Fruit fly (Drosophila melanogaster): ENCODE results near the gene AMPKalpha.

The AMPKalpha gene

dm6 chrX:1388148-1388703, 12.9 kb downstream of the AMPKalpha start (continued):
- no peak for TF ChIP-seq fd85E (GFP tag; optimal IDR thresholded peaks at IDR 0.05)
- no peak for TF ChIP-seq Ets21C (GFP tag; optimal IDR thresholded peaks at IDR 0.05)
- TF ChIP-seq CG6163 (GFP tag; IDR thresholded peaks at IDR 0.05), result 0 out of 3 replicates have a peak, but pooled peaks have one; percentile 35
- 0 out of 3 replicates have a peak, but pooled peaks have one; percentile 4 for TF ChIP-seq eg (GFP tag; IDR thresholded peaks at IDR 0.05)

- TF ChIP-seq pdm3 (GFP tag; optimal IDR thresholded peaks at IDR 0.05) (no peak), CG31627 (GFP tag; optimal IDR thresholded peaks at IDR 0.05) (no peak), Sox15 (GFP tag; optimal IDR thresholded peaks at IDR 0.05) (no peak), CG1621 (tag; optimal IDR thresholded peaks at IDR 0.05) (peak; percentile 63), cyc (GFP tag; optimal IDR thresholded peaks at IDR 0.05) (peak; percentile 14), Lpt (GFP tag; optimal IDR thresholded peaks at IDR 0.05) (no peak), acj6 (GFP tag; optimal IDR thresholded peaks at IDR 0.05) (no peak), fd59A (GFP tag; optimal IDR thresholded peaks at IDR 0.05) (no peak), CG7368 (GFP tag; optimal IDR thresholded peaks at IDR 0.05) (no peak), CG6808 (GFP tag; optimal IDR thresholded peaks at IDR 0.05) (no peak), CG3919 (GFP tag; optimal IDR thresholded peaks at IDR 0.05) (peak; percentile 30), CG4318 (GFP tag; optimal IDR thresholded peaks at IDR 0.05) (no peak), CG6163 (GFP tag; IDR thresholded peaks at IDR 0.05) (no peak), CG3032 (tag; optimal IDR thresholded peaks at IDR 0.05) (no peak), Gug (GFP tag; IDR thresholded peaks at IDR 0.05) (no peak), eg (GFP tag; IDR thresholded peaks at IDR 0.05) (0 out of 3 replicates have a peak, but pooled peaks have one; percentile 21), esn (GFP tag; optimal IDR thresholded peaks at IDR 0.05) (peak; percentile 27), OdsH (GFP tag; optimal IDR thresholded peaks at IDR 0.05) (no peak), spab (GFP tag; optimal IDR thresholded peaks at IDR 0.05) (no peak), CG6276 (GFP tag; optimal IDR thresholded peaks at IDR 0.05) (no peak), Blimp-1 (GFP tag; optimal IDR thresholded peaks at IDR 0.05) (no peak), CG6854 (GFP tag; optimal IDR thresholded peaks at IDR 0.05) (peak; percentile 40), ss (GFP tag; optimal IDR thresholded peaks at IDR 0.05) (peak; percentile 29 to 45), Eip78C (GFP tag) (peak; percentile 7), svp (GFP tag) (no peak), CG8119 (GFP tag; IDR thresholded peaks at IDR 0.05) (no peak), Sox102F (GFP tag; optimal IDR thresholded peaks at IDR 0.05) (no peak), Ets96B (tag; optimal IDR thresholded peaks at IDR 0.05) (no peak), CG16779 (tag; optimal IDR thresholded peaks at IDR 0.05) (no peak), dac (GFP tag; optimal IDR thresholded peaks at IDR 0.05) (no peak), Eip93F (GFP tag; optimal IDR thresholded peaks at IDR 0.05) (no peak), CG11294 (GFP tag; IDR thresholded peaks at IDR 0.05) (no peak), Hr38 (GFP tag; optimal IDR thresholded peaks at IDR 0.05) (no peak), lz (GFP tag; optimal IDR thresholded peaks at IDR 0.05) (peak; percentile 25), topi (GFP tag; optimal IDR thresholded peaks at IDR 0.05) (no peak), vri (GFP tag; optimal IDR thresholded peaks at IDR 0.05) (no peak), dsx (GFP tag; optimal IDR thresholded peaks at IDR 0.05; ENCODE audit: poor library complexity, severe bottlenecking) (no peak), CG15336 (GFP tag; IDR thresholded peaks at IDR 0.05) (no peak), Smox (GFP tag; optimal IDR thresholded peaks at IDR 0.05) (no peak), achi (GFP tag; optimal IDR thresholded peaks at IDR 0.05) (no peak), fd85E (GFP tag; optimal IDR thresholded peaks at IDR 0.05) (no peak), CG32006 (GFP tag; optimal IDR thresholded peaks at IDR 0.05) (no peak), CG8319 (GFP tag; optimal IDR thresholded peaks at IDR 0.05) (no peak), Eip75B (GFP tag; optimal IDR thresholded peaks at IDR 0.05) (peak; percentile 13), CG10669 (GFP tag; optimal IDR thresholded peaks at IDR 0.05) (no peak), Hr4 (GFP tag; optimal IDR thresholded peaks at IDR 0.05) (no peak), CG8632 (GFP tag; optimal IDR thresholded peaks at IDR 0.05) (no peak), Sox14 (GFP tag; optimal IDR thresholded peaks at IDR 0.05) (peak; percentile 24), CG6792 (GFP tag; optimal IDR thresholded peaks at IDR 0.05) (no peak)
Observed at dm6 chrX:1392875-1393274, 17.5 kb downstream of the AMPKalpha start, which contains the start of gene Rilpl. Rilpl (plus strand) TSS chrX:1393054.

All from whole organism, prepupa.